Worm (Caenorhabditis elegans) whole organism, L4/young adult: Measurements from ENCODE around the gene T28A11.25.

Source experiments
- W03F9.2 ChIP-seq: fragments of 150-350 bp; optimal IDR thresholded peaks from 2 replicates; lab custom pipeline; 2014; ENCODE audit warnings: missing biosample characterization, missing genetic modification characterization
- him-1 ChIP-seq: sonication (generic microtip); optimal IDR thresholded peaks from 2 replicates; lab custom pipeline; 2016; ENCODE audit warnings: missing genotype, missing genetic modification reagents, missing genetic modification characterization, missing compliant biosample characterization

ce11 chrV:3244703-3245102 is 36.9 kb upstream of the T28A11.25 start, which contains the start of gene srj-7:
- TF ChIP-seq W03F9.2 (tag; lab: Kevin White, UChicago) (no peak), him-1 (tag; lab: Kevin White, UChicago) (no peak)
